Worm (Caenorhabditis elegans): ENCODE results near the gene mup-4.

ce11 chrIII:7462295-7462694 lies 26.6 kb downstream of the mup-4 start, which contains the start of gene fipr-20:
- TF ChIP-seq W03F9.2 (tag; optimal IDR thresholded peaks at IDR 0.05) (no peak), dao-5 (tag; optimal IDR thresholded peaks at IDR 0.05) (no peak)

Measured in whole organism, L4/young adult.